Fruit fly (Drosophila melanogaster): ENCODE results near the gene CG18542.

The CG18542 gene

dm6 chr3R:9674968-9675573, 10.5 kb upstream of the CG18542 start, which contains the start of gene Nepl12:
Nepl12 (plus strand) TSS chr3R:9675523.
- TF ChIP-seq h (GFP tag; optimal IDR thresholded peaks at IDR 0.05) (no peak), dmrt93B (GFP tag; optimal IDR thresholded peaks at IDR 0.05) (no peak), Sp1 (GFP tag; optimal IDR thresholded peaks at IDR 0.05) (no peak), brk (GFP tag; optimal IDR thresholded peaks at IDR 0.05) (no peak), OdsH (GFP tag; optimal IDR thresholded peaks at IDR 0.05) (peak; percentile 19), Mio (GFP tag; optimal IDR thresholded peaks at IDR 0.05) (peak; percentile 60), psq (GFP tag; optimal IDR thresholded peaks at IDR 0.05) (no peak), Hr83 (GFP tag; optimal IDR thresholded peaks at IDR 0.05; ENCODE audit: poor library complexity, severe bottlenecking) (peak; percentile 33), foxo (GFP tag; optimal IDR thresholded peaks at IDR 0.05) (peak in 1 of 2 experiments; percentile 36), ey (GFP tag; optimal IDR thresholded peaks at IDR 0.05) (peak; percentile 61), jim (GFP tag; optimal IDR thresholded peaks at IDR 0.05) (peak; percentile 9), CG32264 (GFP tag; optimal IDR thresholded peaks at IDR 0.05) (peak; percentile 31), Dif (GFP tag; optimal IDR thresholded peaks at IDR 0.05; ENCODE audit: partially characterized antibody) (no peak), GATAd (GFP tag; optimal IDR thresholded peaks at IDR 0.05) (peak; percentile 38)

- TF ChIP-seq dl (GFP tag; optimal IDR thresholded peaks at IDR 0.05; ENCODE audit: insufficient read depth in 1 of 2, partially characterized antibody in 2 of 2): no peak
- no peak for TF ChIP-seq h (GFP tag; optimal IDR thresholded peaks at IDR 0.05)
- TF ChIP-seq woc (GFP tag; optimal IDR thresholded peaks at IDR 0.05): no peak
- TF ChIP-seq HLH106 (tag; optimal IDR thresholded peaks at IDR 0.05): no peak
- TF ChIP-seq sv (GFP tag; optimal IDR thresholded peaks at IDR 0.05): peak; percentile 26
- TF ChIP-seq rgr (GFP tag; optimal IDR thresholded peaks at IDR 0.05): peak; percentile 28
- no peak for TF ChIP-seq Hr83 (GFP tag; optimal IDR thresholded peaks at IDR 0.05; ENCODE audit: poor library complexity, severe bottlenecking)
- TF ChIP-seq dsf (GFP tag; optimal IDR thresholded peaks at IDR 0.05; ENCODE audit: borderline replicate concordance): no peak
- TF ChIP-seq psq (GFP tag; optimal IDR thresholded peaks at IDR 0.05): no peak
- no peak for TF ChIP-seq Dfd (GFP tag; optimal IDR thresholded peaks at IDR 0.05)
- TF ChIP-seq foxo (GFP tag; optimal IDR thresholded peaks at IDR 0.05): no peak
- TF ChIP-seq Dif (GFP tag; optimal IDR thresholded peaks at IDR 0.05; ENCODE audit: partially characterized antibody): peak; percentile 60
- TF ChIP-seq CG9705 (GFP tag; optimal IDR thresholded peaks at IDR 0.05): no peak
- TF ChIP-seq brk (GFP tag; optimal IDR thresholded peaks at IDR 0.05): no peak
- no peak for TF ChIP-seq br (GFP tag; optimal IDR thresholded peaks at IDR 0.05)
- TF ChIP-seq lola (GFP tag; optimal IDR thresholded peaks at IDR 0.05): no peak
- TF ChIP-seq Rel (GFP tag; optimal IDR thresholded peaks at IDR 0.05): no peak
- peak; percentile 51 for TF ChIP-seq Rel (tag; optimal IDR thresholded peaks at IDR 0.05)
- no peak for TF ChIP-seq GATAd (GFP tag; optimal IDR thresholded peaks at IDR 0.05)
These were observed 7.7 kb upstream of the CG18542 start, which contains the start of gene p23 for dm6 chr3R:9677734-9678341. p23 (plus strand) TSS chr3R:9677927.

- TF ChIP-seq CG9705 (GFP tag; optimal IDR thresholded peaks at IDR 0.05) (no peak), Rel (GFP tag; optimal IDR thresholded peaks at IDR 0.05) (no peak), Rel (tag; optimal IDR thresholded peaks at IDR 0.05) (peak; percentile 99), Jra (GFP tag; optimal IDR thresholded peaks at IDR 0.05) (no peak)
These were observed 5.8 kb upstream of the CG18542 start, which contains the start of gene nmdyn-D7 for dm6 chr3R:9679746-9680145. nmdyn-D7 (plus strand) TSS chr3R:9679939.

DNA sequence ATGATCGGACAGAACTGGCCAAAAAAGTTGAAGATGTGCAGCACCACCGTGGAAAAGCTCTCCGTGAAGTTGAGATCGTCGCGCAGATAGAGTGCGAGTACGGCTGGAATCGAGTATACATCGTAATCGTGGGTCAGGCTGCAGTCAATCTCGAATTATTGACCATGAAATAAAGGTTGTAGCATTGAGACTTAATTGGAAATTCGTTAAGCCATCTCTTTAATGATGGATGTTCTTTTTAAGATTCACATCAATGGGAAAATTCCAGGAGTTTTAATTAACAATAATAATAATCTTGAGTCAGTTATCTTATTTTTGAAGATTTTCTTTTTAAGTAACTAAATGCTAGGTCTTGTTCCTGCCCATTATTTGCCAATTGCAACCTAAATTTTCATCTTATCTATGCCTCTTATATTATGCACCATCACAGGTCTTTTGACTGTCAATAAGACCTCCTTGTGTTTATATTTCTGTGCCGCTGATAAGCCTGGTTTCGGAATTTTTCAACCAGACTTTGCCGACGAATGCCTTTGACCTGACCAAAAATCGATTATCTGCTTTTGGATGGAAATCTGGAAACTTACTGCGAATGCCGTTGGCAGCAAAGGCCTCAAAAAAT, 2.4 kb upstream of the CG18542 start:
- no peak for TF ChIP-seq Dfd (GFP tag; optimal IDR thresholded peaks at IDR 0.05)
- no peak for TF ChIP-seq Rel (GFP tag; optimal IDR thresholded peaks at IDR 0.05)
- TF ChIP-seq Rel (tag; optimal IDR thresholded peaks at IDR 0.05): no peak
- no peak for TF ChIP-seq Sp1 (GFP tag; optimal IDR thresholded peaks at IDR 0.05)
- no peak for TF ChIP-seq dsf (GFP tag; optimal IDR thresholded peaks at IDR 0.05; ENCODE audit: borderline replicate concordance)
- TF ChIP-seq usp (GFP tag; optimal IDR thresholded peaks at IDR 0.05): no peak
- TF ChIP-seq Hr78 (GFP tag; optimal IDR thresholded peaks at IDR 0.05): no peak
- no peak for TF ChIP-seq Jra (GFP tag; optimal IDR thresholded peaks at IDR 0.05)
- TF ChIP-seq rgr (GFP tag; optimal IDR thresholded peaks at IDR 0.05): no peak

Measured in whole organism, wandering third instar larva.